Fruit fly (Drosophila melanogaster) whole organism, embryonic: Measurements from ENCODE around the gene Tsp96F.
A peak's percentile ranks its signal among the peaks of the same experiment; 100 is the strongest.

Source experiments
- B-H1 ChIP-seq: fragments of 200-800 bp; sonication (Bioruptor generic); IDR thresholded peaks from 3 replicates; pipeline ENCODE4 v1.3.6; 2022; ENCODE audit warnings: missing biosample characterization, missing genetic modification characterization
- C15 ChIP-seq: fragments of 200-800 bp; sonication (Bioruptor generic); IDR thresholded peaks from 3 replicates; pipeline ENCODE4 v1.3.6; 2022; ENCODE audit warnings: missing biosample characterization, missing genetic modification characterization
- CG12071 ChIP-seq: fragments of 200-800 bp; sonication (Bioruptor generic); optimal IDR thresholded peaks from 3 replicates; lab custom pipeline; 2018; ENCODE audit warnings: missing biosample characterization, mild to moderate bottlenecking, missing genetic modification characterization
- CG12659 ChIP-seq: fragments of 200-800 bp; sonication (Bioruptor generic); optimal IDR thresholded peaks from 3 replicates; lab custom pipeline; 2017; ENCODE audit warnings: mild to moderate bottlenecking, missing biosample characterization, missing genetic modification reagents, missing genetic modification characterization
- CG12769 ChIP-seq: fragments of 200-800 bp; sonication (Bioruptor generic); optimal IDR thresholded peaks from 2 replicates; lab custom pipeline; 2019; ENCODE audit warnings: missing biosample characterization, mild to moderate bottlenecking, missing genetic modification characterization, moderate library complexity
- CG13894 ChIP-seq: fragments of 200-800 bp; sonication (Bioruptor generic); optimal IDR thresholded peaks from 3 replicates; lab custom pipeline; 2018; ENCODE audit warnings: missing biosample characterization, mild to moderate bottlenecking, missing genetic modification characterization, moderate library complexity
- CG14050 ChIP-seq: fragments of 200-800 bp; sonication (Bioruptor generic); IDR thresholded peaks from 3 replicates; pipeline ENCODE4 v1.3.6; 2022; ENCODE audit warnings: missing biosample characterization, missing genetic modification characterization
- CG16815 ChIP-seq: fragments of 200-800 bp; sonication (Bioruptor generic); optimal IDR thresholded peaks from 3 replicates; lab custom pipeline; 2017; ENCODE audit warnings: missing biosample characterization, mild to moderate bottlenecking, missing genetic modification characterization
- CG17385 ChIP-seq: fragments of 200-800 bp; sonication (Bioruptor generic); optimal IDR thresholded peaks from 3 replicates; lab custom pipeline; 2018; ENCODE audit warnings: missing biosample characterization, mild to moderate bottlenecking, missing genetic modification characterization
- CG2116 ChIP-seq: fragments of 200-800 bp; sonication (Bioruptor generic); optimal IDR thresholded peaks from 3 replicates; lab custom pipeline; 2018; ENCODE audit warnings: missing biosample characterization, mild to moderate bottlenecking, missing genetic modification characterization
- CG2875 ChIP-seq: fragments of 200-800 bp; sonication (Bioruptor generic); optimal IDR thresholded peaks from 2 replicates; lab custom pipeline; 2017; ENCODE audit warnings: missing biosample characterization, mild to moderate bottlenecking, missing genetic modification characterization, missing genetic modification reagents
- CG33213 ChIP-seq: fragments of 200-800 bp; sonication (Bioruptor generic); optimal IDR thresholded peaks from 3 replicates; lab custom pipeline; 2016; ENCODE audit warnings: missing biosample characterization, missing genetic modification characterization
- CG34376 ChIP-seq: fragments of 200-800 bp; sonication (Bioruptor generic); optimal IDR thresholded peaks from 2 replicates; lab custom pipeline; 2018; ENCODE audit warnings: missing biosample characterization, mild to moderate bottlenecking, missing genetic modification characterization
- CG42726 ChIP-seq: fragments of 200-800 bp; sonication (Bioruptor generic); IDR thresholded peaks from 2 replicates; pipeline ENCODE4 v1.3.6; 2022; ENCODE audit warnings: missing biosample characterization, missing genetic modification characterization; ENCODE audit not compliant: partially characterized antibody
- CG4282 ChIP-seq: fragments of 200-800 bp; sonication (Bioruptor generic); optimal IDR thresholded peaks from 2 replicates; lab custom pipeline; 2016; ENCODE audit warnings: missing biosample characterization, missing genetic modification characterization
- CG7556 ChIP-seq: fragments of 200-800 bp; sonication (Bioruptor generic); optimal IDR thresholded peaks from 2 replicates; lab custom pipeline; 2017; ENCODE audit warnings: missing biosample characterization, mild to moderate bottlenecking, missing genetic modification characterization
- CG7928 ChIP-seq: fragments of 200-800 bp; sonication (Bioruptor generic); optimal IDR thresholded peaks from 2 replicates; lab custom pipeline; 2017; ENCODE audit warnings: missing biosample characterization, mild to moderate bottlenecking, missing genetic modification characterization
- CG7963 ChIP-seq: fragments of 200-800 bp; sonication (Bioruptor generic); IDR thresholded peaks from 3 replicates; pipeline ENCODE4 v1.3.6; 2022; ENCODE audit warnings: missing biosample characterization, missing genetic modification characterization; ENCODE audit not compliant: partially characterized antibody
- Doc3 ChIP-seq: fragments of 200-800 bp; sonication (Bioruptor generic); IDR thresholded peaks from 3 replicates; pipeline ENCODE4 v1.3.6; 2022; ENCODE audit warnings: missing biosample characterization, missing genetic modification characterization; ENCODE audit not compliant: partially characterized antibody
- Fer2 ChIP-seq: fragments of 200-800 bp; sonication (Bioruptor generic); optimal IDR thresholded peaks from 2 replicates; lab custom pipeline; 2018; ENCODE audit warnings: missing biosample characterization, mild to moderate bottlenecking, missing genetic modification characterization, moderate library complexity
- GATAe ChIP-seq: fragments of 200-800 bp; sonication (Bioruptor generic); conservative IDR thresholded peaks from 2 replicates; pipeline ENCODE4 v1.3.6; 2022; ENCODE audit warnings: missing biosample characterization, missing genetic modification characterization
- HLH4C ChIP-seq: fragments of 200-800 bp; sonication (Bioruptor generic); IDR thresholded peaks from 3 replicates; pipeline ENCODE4 v1.3.6; 2022; ENCODE audit warnings: missing biosample characterization, missing genetic modification characterization; ENCODE audit not compliant: partially characterized antibody
- HmgD ChIP-seq: fragments of 200-800 bp; sonication (Bioruptor generic); optimal IDR thresholded peaks from 3 replicates; lab custom pipeline; 2016; ENCODE audit warnings: missing biosample characterization, missing genetic modification characterization
- Jarid2 ChIP-seq: fragments of 200-800 bp; sonication (Bioruptor generic); optimal IDR thresholded peaks from 3 replicates; lab custom pipeline; 2017; ENCODE audit warnings: mild to moderate bottlenecking, missing biosample characterization, missing genetic modification reagents, missing genetic modification characterization
- Lim3 ChIP-seq: fragments of 200-800 bp; sonication (Bioruptor generic); IDR thresholded peaks from 2 replicates; pipeline ENCODE4 v1.3.6; 2022; ENCODE audit warnings: missing biosample characterization, missing genetic modification characterization
- Oli ChIP-seq: fragments of 200-800 bp; sonication (Bioruptor generic); optimal IDR thresholded peaks from 2 replicates; lab custom pipeline; 2018; ENCODE audit warnings: missing biosample characterization, mild to moderate bottlenecking, missing genetic modification characterization, moderate library complexity
- Ptx1 ChIP-seq: fragments of 200-800 bp; sonication (Bioruptor generic); IDR thresholded peaks from 2 replicates; pipeline ENCODE4 v1.3.6; 2022; ENCODE audit warnings: missing biosample characterization, missing genetic modification characterization
- Sox102F ChIP-seq: fragments of 200-800 bp; sonication (Bioruptor generic); optimal IDR thresholded peaks from 2 replicates; lab custom pipeline; 2018; ENCODE audit warnings: missing biosample characterization, mild to moderate bottlenecking, missing genetic modification characterization, moderate library complexity
- Spps ChIP-seq: fragments of 200-800 bp; sonication (Bioruptor generic); optimal IDR thresholded peaks from 2 replicates; lab custom pipeline; 2018; ENCODE audit warnings: missing biosample characterization, mild to moderate bottlenecking, missing genetic modification characterization
- Trl ChIP-seq, 3 experiments: fragments of >200 bp in 2 of 3; fragments of 200-800 bp in 1 of 3; sonication (Bioruptor generic) in 1 of 3; optimal IDR thresholded peaks; 2 replicates in 1 of 3; 3 replicates in 2 of 3; lab custom pipeline; 2016 to 2017; ENCODE audit warnings: missing biosample characterization in 1 of 3, missing genetic modification characterization in 1 of 3
- abd-A ChIP-seq: fragments of 200-800 bp; sonication (Bioruptor generic); optimal IDR thresholded peaks from 3 replicates; lab custom pipeline; 2019; ENCODE audit warnings: missing biosample characterization, mild to moderate bottlenecking, missing genetic modification characterization, moderate library complexity
- al ChIP-seq: fragments of 200-800 bp; sonication (Bioruptor generic); IDR thresholded peaks from 2 replicates; pipeline ENCODE4 v1.3.6; 2022; ENCODE audit warnings: missing biosample characterization, missing genetic modification characterization
- ci ChIP-seq: fragments of 200-800 bp; sonication (Bioruptor generic); IDR thresholded peaks from 3 replicates; pipeline ENCODE4 v1.3.6; 2022; ENCODE audit warnings: missing biosample characterization, missing genetic modification characterization
- croc ChIP-seq: fragments of 200-800 bp; sonication (Bioruptor generic); conservative IDR thresholded peaks from 3 replicates; pipeline ENCODE4 v1.3.6; 2022; ENCODE audit warnings: missing biosample characterization, missing genetic modification characterization
- emc ChIP-seq: fragments of 200-800 bp; sonication (Bioruptor generic); optimal IDR thresholded peaks from 2 replicates; lab custom pipeline; 2016; ENCODE audit warnings: missing biosample characterization, missing genetic modification characterization
- exex ChIP-seq: fragments of 200-800 bp; sonication (Bioruptor generic); optimal IDR thresholded peaks from 4 replicates; lab custom pipeline; 2018; ENCODE audit warnings: missing biosample characterization, mild to moderate bottlenecking, missing genetic modification characterization, moderate library complexity
- fd3F ChIP-seq: fragments of 200-800 bp; sonication (Bioruptor generic); optimal IDR thresholded peaks from 2 replicates; lab custom pipeline; 2018; ENCODE audit warnings: missing biosample characterization, mild to moderate bottlenecking, missing genetic modification characterization, moderate library complexity
- fd64A ChIP-seq: fragments of 200-800 bp; sonication (Bioruptor generic); optimal IDR thresholded peaks from 3 replicates; lab custom pipeline; 2018; ENCODE audit warnings: missing biosample characterization, mild to moderate bottlenecking, missing genetic modification characterization
- ftz-f1 ChIP-seq: fragments of 200-800 bp; sonication (Bioruptor generic); optimal IDR thresholded peaks from 2 replicates; lab custom pipeline; 2016; ENCODE audit warnings: missing biosample characterization, missing genetic modification characterization
- h ChIP-seq: fragments of >200 bp; optimal IDR thresholded peaks from 2 replicates; lab custom pipeline; 2017
- nerfin-2 ChIP-seq: fragments of 200-800 bp; sonication (Bioruptor generic); IDR thresholded peaks from 2 replicates; pipeline ENCODE4 v1.3.6; 2022; ENCODE audit warnings: missing biosample characterization, missing genetic modification characterization; ENCODE audit not compliant: partially characterized antibody
- peb ChIP-seq: fragments of 200-800 bp; sonication (Bioruptor generic); IDR thresholded peaks from 2 replicates; pipeline ENCODE4 v1.3.6; 2022; ENCODE audit warnings: missing biosample characterization, missing genetic modification characterization
- pnt ChIP-seq: fragments of 200-800 bp; sonication (Bioruptor generic); optimal IDR thresholded peaks from 3 replicates; lab custom pipeline; 2016; ENCODE audit warnings: missing biosample characterization, missing genetic modification characterization
- row ChIP-seq: fragments of 200-800 bp; sonication (Bioruptor generic); IDR thresholded peaks from 3 replicates; pipeline ENCODE4 v1.3.6; 2022; ENCODE audit warnings: missing biosample characterization, missing genetic modification characterization
- salm ChIP-seq: fragments of 200-800 bp; sonication (Bioruptor generic); optimal IDR thresholded peaks from 2 replicates; lab custom pipeline; 2018; ENCODE audit warnings: missing biosample characterization, mild to moderate bottlenecking, missing genetic modification characterization
- schlank ChIP-seq: fragments of 200-800 bp; sonication (Bioruptor generic); optimal IDR thresholded peaks from 2 replicates; lab custom pipeline; 2018; ENCODE audit warnings: missing biosample characterization, mild to moderate bottlenecking, missing genetic modification characterization
- shn ChIP-seq: fragments of 200-800 bp; sonication (Bioruptor generic); optimal IDR thresholded peaks from 3 replicates; lab custom pipeline; 2016; ENCODE audit warnings: missing biosample characterization, missing genetic modification characterization
- twi ChIP-seq: fragments of 200-800 bp; optimal IDR thresholded peaks from 2 replicates; lab custom pipeline; 2019; ENCODE audit warnings: missing biosample characterization, mild to moderate bottlenecking, missing genetic modification characterization, moderate library complexity
- tx ChIP-seq: fragments of 200-800 bp; sonication (Bioruptor generic); optimal IDR thresholded peaks from 2 replicates; lab custom pipeline; 2016; ENCODE audit warnings: missing biosample characterization, missing genetic modification characterization
- vvl ChIP-seq: fragments of 200-800 bp; sonication (Bioruptor generic); IDR thresholded peaks from 2 replicates; pipeline ENCODE4 v1.3.6; 2022; ENCODE audit warnings: missing biosample characterization, missing genetic modification characterization
- yki ChIP-seq: fragments of >200 bp; optimal IDR thresholded peaks from 3 replicates; lab custom pipeline; 2018

The Tsp96F gene

DNA sequence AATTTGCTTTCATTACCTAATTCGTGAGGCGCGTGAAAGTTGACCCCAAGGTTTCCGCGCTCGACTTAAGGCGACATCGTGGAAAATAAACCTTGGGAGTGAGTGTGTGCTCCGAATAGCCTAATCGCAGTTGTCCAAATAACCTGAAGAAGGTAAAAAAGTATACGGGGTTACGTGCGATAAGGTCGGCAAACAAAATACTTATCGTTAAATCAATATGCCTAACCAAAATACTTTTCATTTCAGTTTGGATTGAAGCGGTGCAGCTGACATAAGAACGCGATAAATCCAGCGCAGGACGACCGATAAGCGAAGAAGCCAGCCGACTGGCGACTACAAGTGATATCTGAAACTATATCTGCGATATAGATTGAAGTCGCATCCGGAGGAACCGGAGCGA is 3.9 kb upstream of the Tsp96F start (continued):
- no peak for TF ChIP-seq h (lab: Kevin White, UChicago)
- no peak for TF ChIP-seq CG42726 (GFP tag; lab: Robert Waterston, UW)
- peak; percentile 76 for TF ChIP-seq CG2875
- TF ChIP-seq CG12769, result no peak
- TF ChIP-seq CG34376 (GFP tag; lab: Kevin White, UChicago), result no peak
- TF ChIP-seq tx (GFP tag; lab: Kevin White, UChicago), result no peak
- no peak for TF ChIP-seq B-H1 (GFP tag; lab: Robert Waterston, UW)
- no peak for TF ChIP-seq Ptx1
- TF ChIP-seq HLH4C (GFP tag; lab: Robert Waterston, UW), result no peak
- no peak for TF ChIP-seq CG7928 (GFP tag; lab: Kevin White, UChicago)
- TF ChIP-seq C15, result no peak
- peak; percentile 50 for TF ChIP-seq twi (tag; lab: Kevin White, UChicago)
- no peak for TF ChIP-seq yki
- TF ChIP-seq CG12071 (GFP tag; lab: Kevin White, UChicago), result peak; percentile 24
- TF ChIP-seq Spps (tag; lab: Kevin White, UChicago), result no peak
- TF ChIP-seq Sox102F (GFP tag; lab: Kevin White, UChicago), result no peak
- TF ChIP-seq shn (GFP tag; lab: Kevin White, UChicago), result no peak
- no peak for TF ChIP-seq Lim3 (GFP tag; lab: Robert Waterston, UW)
- no peak for TF ChIP-seq Trl (optimal IDR thresholded peaks at IDR 0.05; lab: Kevin White, UChicago)
- peak; percentile 39 for TF ChIP-seq Trl (GFP tag; optimal IDR thresholded peaks at IDR 0.05; lab: Kevin White, UChicago)
- no peak for TF ChIP-seq ftz-f1 (GFP tag; lab: Kevin White, UChicago)
- TF ChIP-seq peb, result no peak
- no peak for TF ChIP-seq CG13894 (tag; lab: Kevin White, UChicago)
- no peak for TF ChIP-seq al (GFP tag; lab: Robert Waterston, UW)
- TF ChIP-seq CG33213 (GFP tag; lab: Kevin White, UChicago), result no peak
- TF ChIP-seq CG16815 (GFP tag; lab: Kevin White, UChicago), result no peak
- TF ChIP-seq Doc3, result no peak
- TF ChIP-seq emc, result no peak
- no peak for TF ChIP-seq abd-A (tag; lab: Kevin White, UChicago)
- no peak for TF ChIP-seq CG12659
- no peak for TF ChIP-seq CG14050 (GFP tag; lab: Robert Waterston, UW)
- no peak for TF ChIP-seq Fer2
- TF ChIP-seq CG7556 (GFP tag; lab: Kevin White, UChicago), result no peak
- no peak for TF ChIP-seq nerfin-2 (GFP tag; lab: Robert Waterston, UW)
- TF ChIP-seq GATAe (GFP tag; lab: Robert Waterston, UW), result no peak
- no peak for TF ChIP-seq CG4282 (GFP tag; lab: Kevin White, UChicago)
- peak; percentile 1 for TF ChIP-seq CG2116 (GFP tag; lab: Kevin White, UChicago)
- TF ChIP-seq row (GFP tag; lab: Robert Waterston, UW), result no peak
- TF ChIP-seq pnt, result no peak
- TF ChIP-seq fd64A (GFP tag; lab: Kevin White, UChicago), result peak; percentile 86
- TF ChIP-seq salm (tag; lab: Kevin White, UChicago), result peak; percentile 58
- TF ChIP-seq croc, result no peak
- no peak; the same call in 1 of the 2 replicates for TF ChIP-seq vvl (GFP tag; lab: Robert Waterston, UW)
- TF ChIP-seq CG7963 (GFP tag; lab: Robert Waterston, UW), result no peak
- TF ChIP-seq fd3F, result no peak
- no peak for TF ChIP-seq exex (tag; lab: Kevin White, UChicago)
- no peak for TF ChIP-seq HmgD (GFP tag; lab: Kevin White, UChicago)
- no peak for TF ChIP-seq schlank
- peak; percentile 70; the same call in 2 of the 3 replicates for TF ChIP-seq ci
- no peak for TF ChIP-seq Oli (tag; lab: Kevin White, UChicago)
- no peak for TF ChIP-seq Jarid2 (GFP tag; lab: Kevin White, UChicago)
- peak; percentile 38 for TF ChIP-seq CG17385 (GFP tag; lab: Kevin White, UChicago)
